Fruit fly (Drosophila melanogaster) whole organism, embryonic: ENCODE data around the gene Scm.

Experiments used
- ATbp ChIP-seq: fragments of 200-800 bp; sonication (Bioruptor generic); optimal IDR thresholded peaks from 2 replicates; lab custom pipeline; 2017; ENCODE audit warnings: missing biosample characterization, mild to moderate bottlenecking, missing genetic modification characterization, missing genetic modification reagents
- Awh ChIP-seq: fragments of 200-800 bp; sonication (Bioruptor generic); IDR thresholded peaks from 2 replicates; pipeline ENCODE4, ENCODE4 v1.3.6; 2022; ENCODE audit warnings: missing biosample characterization, missing genetic modification characterization
- Bteb2 ChIP-seq: fragments of 200-800 bp; sonication (Bioruptor generic); optimal IDR thresholded peaks from 2 replicates; lab custom pipeline; 2016; ENCODE audit warnings: missing biosample characterization, missing genetic modification characterization
- CG11456 ChIP-seq: fragments of 200-800 bp; sonication (Bioruptor generic); IDR thresholded peaks from 3 replicates; pipeline ENCODE4 v1.3.6; 2022; ENCODE audit warnings: missing biosample characterization, missing genetic modification characterization
- CG12236 ChIP-seq: fragments of 200-800 bp; sonication (Bioruptor generic); optimal IDR thresholded peaks from 2 replicates; lab custom pipeline; 2016; ENCODE audit warnings: missing biosample characterization, missing genetic modification characterization
- CG1233 ChIP-seq: fragments of 200-800 bp; sonication (Bioruptor generic); optimal IDR thresholded peaks from 4 replicates; lab custom pipeline; 2018; ENCODE audit warnings: missing biosample characterization, mild to moderate bottlenecking, missing genetic modification characterization
- CG12769 ChIP-seq: fragments of 200-800 bp; sonication (Bioruptor generic); optimal IDR thresholded peaks from 2 replicates; lab custom pipeline; 2019; ENCODE audit warnings: missing biosample characterization, mild to moderate bottlenecking, missing genetic modification characterization, moderate library complexity
- CG13287 ChIP-seq: fragments of 200-800 bp; sonication (Bioruptor generic); IDR thresholded peaks from 2 replicates; pipeline ENCODE4 v1.3.6; 2022; ENCODE audit warnings: missing biosample characterization, missing genetic modification characterization; ENCODE audit not compliant: partially characterized antibody
- CG14014 ChIP-seq: fragments of 200-800 bp; sonication (Bioruptor generic); IDR thresholded peaks from 2 replicates; pipeline ENCODE4 v1.3.6; 2022; ENCODE audit warnings: missing biosample characterization, missing genetic modification characterization
- CG15479 ChIP-seq: fragments of 200-800 bp; sonication (Bioruptor generic); optimal IDR thresholded peaks from 3 replicates; lab custom pipeline; 2019; ENCODE audit warnings: missing biosample characterization, mild to moderate bottlenecking, missing genetic modification characterization, moderate library complexity
- CG1603 ChIP-seq: fragments of 200-800 bp; sonication (Bioruptor generic); optimal IDR thresholded peaks from 2 replicates; lab custom pipeline; 2019; ENCODE audit warnings: missing biosample characterization, mild to moderate bottlenecking, missing genetic modification characterization, moderate library complexity
- CG2199 ChIP-seq: fragments of 200-800 bp; sonication (Bioruptor generic); IDR thresholded peaks from 3 replicates; pipeline ENCODE4 v1.3.6; 2022; ENCODE audit warnings: missing biosample characterization, missing genetic modification characterization
- CG2202 ChIP-seq: fragments of 200-800 bp; sonication (Bioruptor generic); optimal IDR thresholded peaks from 2 replicates; lab custom pipeline; 2018; ENCODE audit warnings: missing biosample characterization, mild to moderate bottlenecking, missing genetic modification characterization
- CG33557 ChIP-seq: fragments of 200-800 bp; sonication (Bioruptor generic); optimal IDR thresholded peaks from 2 replicates; lab custom pipeline; 2019; ENCODE audit warnings: missing biosample characterization, mild to moderate bottlenecking, missing genetic modification characterization, moderate library complexity
- CG4730 ChIP-seq: fragments of 200-800 bp; sonication (Bioruptor generic); IDR thresholded peaks from 2 replicates; pipeline ENCODE4 v1.3.6; 2022; ENCODE audit warnings: missing biosample characterization, missing genetic modification characterization
- CkIIα-i1 ChIP-seq: fragments of 200-800 bp; sonication (Bioruptor generic); IDR thresholded peaks from 2 replicates; pipeline ENCODE4 v1.3.6; 2022; ENCODE audit warnings: missing biosample characterization, missing genetic modification characterization
- HLHmδ ChIP-seq: fragments of 200-800 bp; sonication (Bioruptor generic); optimal IDR thresholded peaks from 2 replicates; lab custom pipeline; 2018; ENCODE audit warnings: missing biosample characterization, mild to moderate bottlenecking, missing genetic modification characterization, moderate library complexity
- Hmx ChIP-seq: fragments of 200-800 bp; sonication (Bioruptor generic); optimal IDR thresholded peaks from 2 replicates; lab custom pipeline; 2016; ENCODE audit warnings: missing biosample characterization, missing genetic modification characterization
- Nf-YB ChIP-seq: fragments of 200-800 bp; sonication (Bioruptor generic); optimal IDR thresholded peaks from 3 replicates; lab custom pipeline; 2019; ENCODE audit warnings: missing biosample characterization, mild to moderate bottlenecking, missing genetic modification characterization, moderate library complexity
- Side ChIP-seq: fragments of 200-800 bp; sonication (Bioruptor generic); optimal IDR thresholded peaks from 2 replicates; lab custom pipeline; 2016; ENCODE audit warnings: missing biosample characterization, missing genetic modification characterization
- Sry-β ChIP-seq: fragments of 200-800 bp; sonication (Bioruptor generic); optimal IDR thresholded peaks from 2 replicates; lab custom pipeline; 2018; ENCODE audit warnings: missing biosample characterization, mild to moderate bottlenecking, missing genetic modification characterization, moderate library complexity
- Vsx1 ChIP-seq: fragments of 200-800 bp; sonication (Bioruptor generic); optimal IDR thresholded peaks from 2 replicates; lab custom pipeline; 2017; ENCODE audit warnings: missing biosample characterization, mild to moderate bottlenecking, missing genetic modification characterization, missing genetic modification reagents
- abd-A ChIP-seq: fragments of 200-800 bp; sonication (Bioruptor generic); optimal IDR thresholded peaks from 3 replicates; lab custom pipeline; 2019; ENCODE audit warnings: missing biosample characterization, mild to moderate bottlenecking, missing genetic modification characterization, moderate library complexity
- az2 ChIP-seq: fragments of 200-800 bp; sonication (Bioruptor generic); optimal IDR thresholded peaks from 3 replicates; lab custom pipeline; 2016; ENCODE audit warnings: missing biosample characterization, missing genetic modification characterization
- cad ChIP-seq: fragments of >200 bp; optimal IDR thresholded peaks from 2 replicates; lab custom pipeline; 2017; ENCODE audit warnings: missing biosample characterization, missing genetic modification characterization
- cg ChIP-seq: fragments of 200-800 bp; sonication (Bioruptor generic); optimal IDR thresholded peaks from 3 replicates; lab custom pipeline; 2019; ENCODE audit warnings: missing biosample characterization, mild to moderate bottlenecking, missing genetic modification characterization, moderate library complexity
- chinmo ChIP-seq: fragments of 200-800 bp; sonication (Bioruptor generic); IDR thresholded peaks from 4 replicates; pipeline ENCODE4 v1.3.6; 2022; ENCODE audit warnings: missing biosample characterization, missing genetic modification characterization; ENCODE audit not compliant: partially characterized antibody
- ci ChIP-seq: fragments of 200-800 bp; sonication (Bioruptor generic); IDR thresholded peaks from 3 replicates; pipeline ENCODE4 v1.3.6; 2022; ENCODE audit warnings: missing biosample characterization, missing genetic modification characterization
- crol ChIP-seq: fragments of 200-800 bp; sonication (Bioruptor generic); IDR thresholded peaks from 2 replicates; pipeline ENCODE4 v1.3.6; 2022; ENCODE audit warnings: missing biosample characterization, missing genetic modification characterization
- dpn ChIP-seq, 2 experiments: fragments of 200-800 bp; sonication (Bioruptor generic); optimal IDR thresholded peaks; 3 replicates each; lab custom pipeline; 2016; ENCODE audit warnings: missing biosample characterization in 2 of 2, missing genetic modification characterization in 2 of 2
- lov ChIP-seq, 2 experiments: fragments of 200-800 bp in 1 of 2; fragments of >200 bp in 1 of 2; sonication (Bioruptor generic) in 1 of 2; IDR thresholded peaks in 1 of 2; optimal IDR thresholded peaks in 1 of 2; 2 replicates in 1 of 2; 3 replicates in 1 of 2; pipeline versions ENCODE4 v1.3.6 to Lab custom; 2017 to 2022; ENCODE audit warnings: missing biosample characterization in 1 of 2, missing genetic modification characterization in 1 of 2
- mam ChIP-seq: fragments of 200-800 bp; sonication (Bioruptor generic); optimal IDR thresholded peaks from 3 replicates; lab custom pipeline; 2016; ENCODE audit warnings: missing biosample characterization, missing genetic modification characterization
- oc ChIP-seq: fragments of 200-800 bp; sonication (Bioruptor generic); optimal IDR thresholded peaks from 2 replicates; lab custom pipeline; 2018; ENCODE audit warnings: missing biosample characterization, mild to moderate bottlenecking, missing genetic modification characterization, moderate library complexity
- onecut ChIP-seq: fragments of 200-800 bp; sonication (Bioruptor generic); IDR thresholded peaks from 2 replicates; pipeline ENCODE4 v1.3.6; 2022; ENCODE audit warnings: missing biosample characterization, missing genetic modification characterization
- otp ChIP-seq: fragments of 200-800 bp; sonication (Bioruptor generic); IDR thresholded peaks from 3 replicates; pipeline ENCODE4, ENCODE4 v1.3.6; 2022; ENCODE audit warnings: missing biosample characterization, missing genetic modification characterization
- pros ChIP-seq: fragments of 200-800 bp; sonication (Bioruptor generic); optimal IDR thresholded peaks from 3 replicates; lab custom pipeline; 2019; ENCODE audit warnings: missing biosample characterization, mild to moderate bottlenecking, missing genetic modification characterization, moderate library complexity
- run ChIP-seq: fragments of 200-800 bp; sonication (Bioruptor generic); optimal IDR thresholded peaks from 3 replicates; lab custom pipeline; 2018; ENCODE audit warnings: missing biosample characterization, mild to moderate bottlenecking, missing genetic modification characterization
- sc ChIP-seq, 3 experiments: fragments of >200 bp in 2 of 3; fragments of 200-800 bp in 1 of 3; sonication (Bioruptor generic) in 1 of 3; optimal IDR thresholded peaks; 2 replicates in 2 of 3; 3 replicates in 1 of 3; lab custom pipeline; 2017; ENCODE audit warnings: mild to moderate bottlenecking in 1 of 3, missing biosample characterization in 1 of 3, missing genetic modification characterization in 1 of 3, missing genetic modification reagents in 1 of 3
- sens ChIP-seq: fragments of 200-800 bp; sonication (Bioruptor generic); peaks from one replicate; lab custom pipeline; 2016; ENCODE audit warnings: missing biosample characterization, missing genetic modification characterization
- sob ChIP-seq: fragments of 200-800 bp; sonication (Bioruptor generic); IDR thresholded peaks from 2 replicates; pipeline ENCODE4 v1.3.6; 2022; ENCODE audit warnings: missing biosample characterization, missing genetic modification characterization
- sqz ChIP-seq: fragments of 200-800 bp; sonication (Bioruptor generic); optimal IDR thresholded peaks from 3 replicates; lab custom pipeline; 2018; ENCODE audit warnings: missing biosample characterization, mild to moderate bottlenecking, missing genetic modification characterization
- tll ChIP-seq, 2 experiments: fragments of 200-800 bp in 1 of 2; fragments of >200 bp in 1 of 2; sonication (Bioruptor generic) in 1 of 2; optimal IDR thresholded peaks; 2 replicates each; lab custom pipeline; 2017 to 2019; ENCODE audit warnings: missing biosample characterization in 2 of 2, missing genetic modification characterization in 2 of 2, mild to moderate bottlenecking in 1 of 2, moderate library complexity in 1 of 2
- usp ChIP-seq: fragments of >200 bp; optimal IDR thresholded peaks from 2 replicates; lab custom pipeline; 2017; ENCODE audit warnings: missing biosample characterization, missing genetic modification characterization
- zen ChIP-seq: fragments of 200-800 bp; sonication (Bioruptor generic); optimal IDR thresholded peaks from 3 replicates; lab custom pipeline; 2018; ENCODE audit warnings: missing biosample characterization, mild to moderate bottlenecking, missing genetic modification characterization, moderate library complexity

The Scm gene

dm6 chr3R:9604445-9605020 lies 32.9 kb downstream of the Scm start (continued):
- no peak for TF ChIP-seq CG12236 (GFP tag; lab: Kevin White, UChicago)
- TF ChIP-seq Sry-β (GFP tag; lab: Kevin White, UChicago), result no peak
- no peak for TF ChIP-seq Hmx (GFP tag; lab: Kevin White, UChicago)
- peak in 1 of 2 experiments; percentile 90 for TF ChIP-seq tll (GFP tag; optimal IDR thresholded peaks at IDR 0.05; lab: Kevin White, UChicago)
- TF ChIP-seq pros (GFP tag; lab: Kevin White, UChicago), result peak; percentile 46
- peak; percentile 67 for TF ChIP-seq CG15479 (GFP tag; lab: Kevin White, UChicago)
- no peak for TF ChIP-seq onecut (GFP tag; lab: Robert Waterston, UW)
- TF ChIP-seq cg (GFP tag; lab: Kevin White, UChicago), result peak; percentile 10
- TF ChIP-seq crol, result no peak
- TF ChIP-seq zen (tag; lab: Kevin White, UChicago), result peak; percentile 82
- no peak for TF ChIP-seq usp (GFP tag; lab: Kevin White, UChicago)
- TF ChIP-seq Bteb2 (GFP tag; lab: Kevin White, UChicago), result no peak
- peak; percentile 87 for TF ChIP-seq cad (GFP tag; lab: Kevin White, UChicago)
- no peak for TF ChIP-seq CG14014 (GFP tag; lab: Robert Waterston, UW)

dm6 chr3R:9603022-9603942 lies 34.1 kb downstream of the Scm start:
- peak; percentile 40; the same call in 1 of the 3 replicates for TF ChIP-seq otp (GFP tag; lab: Robert Waterston, UW)
- TF ChIP-seq oc (tag; lab: Kevin White, UChicago), result peak; percentile 55
- peak; percentile 67 for TF ChIP-seq Awh (GFP tag; lab: Robert Waterston, UW)
- TF ChIP-seq Vsx1, result peak; percentile 16
- TF ChIP-seq sc (optimal IDR thresholded peaks at IDR 0.05; lab: Kevin White, UChicago), result no peak
- TF ChIP-seq sc (GFP tag; optimal IDR thresholded peaks at IDR 0.05; lab: Kevin White, UChicago), result no peak
- 0 out of 2 replicates have a peak, but pooled peaks have one; percentile 13 for TF ChIP-seq sob (GFP tag; lab: Robert Waterston, UW)
- no peak for TF ChIP-seq CG13287
- TF ChIP-seq CG1603 (tag; lab: Kevin White, UChicago), result peak; percentile 33
- peak; percentile 10 for TF ChIP-seq CG1233
- TF ChIP-seq CG12769 (tag; lab: Kevin White, UChicago), result peak; percentile 9
- TF ChIP-seq Nf-YB, result no peak
- 0 out of 3 replicates have a peak, but pooled peaks have one; percentile 18 for TF ChIP-seq CG11456 (GFP tag; lab: Robert Waterston, UW)
- no peak for TF ChIP-seq az2 (GFP tag; lab: Kevin White, UChicago)
- TF ChIP-seq sens (GFP tag; lab: Kevin White, UChicago), result peak; percentile 64
- peak; percentile 86 for TF ChIP-seq crol
- no peak for TF ChIP-seq mam
- TF ChIP-seq ci, result peak; percentile 56; the same call in 2 of the 3 replicates
- 0 out of 3 replicates have a peak, but pooled peaks have one; percentile 38 for TF ChIP-seq CG2199
- no peak for TF ChIP-seq Side (GFP tag; lab: Kevin White, UChicago)
- peak; percentile 88 for TF ChIP-seq sqz (GFP tag; lab: Kevin White, UChicago)
- TF ChIP-seq dpn (GFP tag; optimal IDR thresholded peaks at IDR 0.05; lab: Kevin White, UChicago), result no peak
- TF ChIP-seq abd-A (tag; lab: Kevin White, UChicago), result peak; percentile 81
- no peak for TF ChIP-seq CkIIα-i1 (GFP tag; lab: Robert Waterston, UW)
- peak; percentile 25; the same call in 1 of the 2 replicates for TF ChIP-seq CG4730 (GFP tag; lab: Robert Waterston, UW)
- peak; percentile 75; the same call in 1 of the 4 replicates for TF ChIP-seq chinmo (GFP tag; lab: Robert Waterston, UW)
- TF ChIP-seq CG33557 (GFP tag; lab: Kevin White, UChicago), result no peak
- TF ChIP-seq lov (optimal IDR thresholded peaks at IDR 0.05; lab: Kevin White, UChicago), result no peak
- TF ChIP-seq lov (GFP tag; IDR thresholded peaks at IDR 0.05; lab: Robert Waterston, UW), result 0 out of 3 replicates have a peak, but pooled peaks have one; percentile 60
- TF ChIP-seq CG2202 (tag; lab: Kevin White, UChicago), result peak; percentile 15
- peak; percentile 22 for TF ChIP-seq ATbp
- peak; percentile 58 for TF ChIP-seq HLHmδ (GFP tag; lab: Kevin White, UChicago)
- no peak for TF ChIP-seq run (tag; lab: Kevin White, UChicago)
